Worm (Caenorhabditis elegans) whole organism, L4 larva: ENCODE results near the gene F46F5.14.

ENCODE experiments used
- F37D6.2 ChIP-seq: sonication (generic microtip); optimal IDR thresholded peaks from 2 replicates; lab custom pipeline; 2016; ENCODE audit warnings: mild to moderate bottlenecking, missing genetic modification characterization, missing compliant biosample characterization
- T26A8.4 ChIP-seq: fragments of 200-800 bp; sonication (Bioruptor generic); IDR thresholded peaks from 2 replicates; pipeline ENCODE4 v1.3.6; 2022; ENCODE audit warnings: missing genetic modification characterization, missing compliant biosample characterization
- Y5F2A.4 ChIP-seq: fragments of 200-800 bp; sonication (Bioruptor generic); optimal IDR thresholded peaks from 2 replicates; lab custom pipeline; 2018; ENCODE audit warnings: mild to moderate bottlenecking, missing genetic modification characterization, missing compliant biosample characterization
- Y75B8A.6 ChIP-seq: fragments of 200-800 bp; sonication (Bioruptor generic); IDR thresholded peaks from 2 replicates; pipeline ENCODE4 v1.3.6; 2022; ENCODE audit warnings: missing genetic modification reagents, missing genetic modification characterization, missing compliant biosample characterization
- ama-1 ChIP-seq: fragments of 150-350 bp; optimal IDR thresholded peaks from 2 replicates; lab custom pipeline; 2014; ENCODE audit warnings: inconsistent platforms, mixed read lengths
- attf-4 ChIP-seq: sonication (generic microtip); optimal IDR thresholded peaks from 3 replicates; lab custom pipeline; 2017; ENCODE audit warnings: missing biosample characterization, missing genetic modification characterization
- ceh-44 ChIP-seq: fragments of 200-800 bp; sonication (Bioruptor generic); IDR thresholded peaks from 2 replicates; pipeline ENCODE4 v1.3.6; 2022; ENCODE audit warnings: missing genetic modification reagents, missing genetic modification characterization, missing compliant biosample characterization
- ceh-82 ChIP-seq: sonication (generic microtip); optimal IDR thresholded peaks from 2 replicates; lab custom pipeline; 2017; ENCODE audit warnings: missing biosample characterization, missing genetic modification characterization
- ctbp-1 ChIP-seq: fragments of 200-800 bp; sonication (Bioruptor generic); IDR thresholded peaks from 2 replicates; pipeline ENCODE4 v1.3.6; 2022; ENCODE audit warnings: missing genetic modification reagents, missing genetic modification characterization, missing compliant biosample characterization
- daf-12 ChIP-seq: fragments of 150-350 bp; optimal IDR thresholded peaks from 2 replicates; lab custom pipeline; 2014; ENCODE audit warnings: missing biosample characterization, missing genetic modification reagents, missing genetic modification characterization
- daf-16 ChIP-seq, 3 experiments: sonication (generic microtip); optimal IDR thresholded peaks; 2 replicates each; lab custom pipeline; 2016 to 2017; ENCODE audit warnings: missing genetic modification characterization in 3 of 3, missing genetic modification reagents in 3 of 3, mild to moderate bottlenecking in 2 of 3, missing compliant biosample characterization in 2 of 3, missing biosample characterization in 1 of 3, moderate library complexity in 1 of 3
- daf-8 ChIP-seq: fragments of 200-800 bp; sonication (Bioruptor generic); IDR thresholded peaks from 2 replicates; pipeline ENCODE4 v1.3.6; 2022; ENCODE audit warnings: missing genetic modification characterization, missing compliant biosample characterization
- dpl-1 ChIP-seq: fragments of 150-350 bp; optimal IDR thresholded peaks from 2 replicates; lab custom pipeline; 2014; ENCODE audit warnings: missing biosample characterization, missing genetic modification reagents, missing genetic modification characterization
- duxl-1 ChIP-seq: sonication (generic microtip); optimal IDR thresholded peaks from 2 replicates; lab custom pipeline; 2016; ENCODE audit warnings: mild to moderate bottlenecking, missing genetic modification characterization, moderate library complexity, missing compliant biosample characterization; ENCODE audit not compliant: poor library complexity
- egl-27 ChIP-seq: sonication (generic microtip); optimal IDR thresholded peaks from 3 replicates; lab custom pipeline; 2017; ENCODE audit warnings: missing biosample characterization, missing genetic modification reagents, missing genetic modification characterization
- egl-43 ChIP-seq: fragments of 200-800 bp; sonication (Bioruptor generic); IDR thresholded peaks from 2 replicates; pipeline ENCODE4 v1.3.6; 2022; ENCODE audit warnings: missing genetic modification reagents, missing genetic modification characterization, missing compliant biosample characterization
- gei-8 ChIP-seq: fragments of 200-800 bp; sonication (Bioruptor generic); optimal IDR thresholded peaks from 2 replicates; lab custom pipeline; 2018; ENCODE audit warnings: mild to moderate bottlenecking, missing genetic modification characterization, missing compliant biosample characterization
- hlh-11 ChIP-seq: fragments of 200-800 bp; sonication (Bioruptor generic); optimal IDR thresholded peaks from 2 replicates; lab custom pipeline; 2018; ENCODE audit warnings: mild to moderate bottlenecking, missing genetic modification characterization, missing compliant biosample characterization
- hlh-30 ChIP-seq: sonication (generic microtip); optimal IDR thresholded peaks from 2 replicates; lab custom pipeline; 2017; ENCODE audit warnings: antibody characterized with exemption, mild to moderate bottlenecking, missing genetic modification characterization, missing compliant biosample characterization; ENCODE audit not compliant: insufficient read depth
- lim-7 ChIP-seq: fragments of 200-800 bp; sonication (Bioruptor generic); IDR thresholded peaks from 2 replicates; pipeline ENCODE4 v1.3.6; 2022; ENCODE audit warnings: missing genetic modification characterization, missing compliant biosample characterization
- lin-1 ChIP-seq: fragments of 200-800 bp; sonication (Bioruptor generic); IDR thresholded peaks from 2 replicates; pipeline ENCODE4 v1.3.6; 2022; ENCODE audit warnings: missing genetic modification reagents, missing genetic modification characterization, missing compliant biosample characterization
- lin-15B ChIP-seq: fragments of 150-350 bp; sonication (generic microtip); optimal IDR thresholded peaks from 3 replicates; lab custom pipeline; 2014; ENCODE audit warnings: missing biosample characterization, missing genetic modification characterization
- lin-39 ChIP-seq: fragments of 150-350 bp; optimal IDR thresholded peaks from 2 replicates; lab custom pipeline; 2014; ENCODE audit warnings: missing biosample characterization, missing genetic modification reagents, missing genetic modification characterization
- lir-3 ChIP-seq: sonication (generic microtip); optimal IDR thresholded peaks from 2 replicates; lab custom pipeline; 2016; ENCODE audit warnings: mild to moderate bottlenecking, missing genetic modification characterization, missing compliant biosample characterization
- madf-5 ChIP-seq, 2 experiments: fragments of 200-800 bp; sonication (Bioruptor generic); IDR thresholded peaks; 2 replicates each; pipeline ENCODE4 v1.3.6; 2022; ENCODE audit warnings: missing compliant biosample characterization in 2 of 2, missing genetic modification characterization in 2 of 2
- mdt-29 ChIP-seq: fragments of 200-800 bp; sonication (Bioruptor generic); IDR thresholded peaks from 2 replicates; pipeline ENCODE4 v1.3.6; 2022; ENCODE audit warnings: missing genetic modification reagents, missing genetic modification characterization, missing compliant biosample characterization
- mep-1 ChIP-seq: fragments of 150-350 bp; sonication (generic microtip); optimal IDR thresholded peaks from 3 replicates; lab custom pipeline; 2014; ENCODE audit warnings: missing biosample characterization, missing genetic modification characterization
- mxl-2 ChIP-seq: fragments of 200-800 bp; sonication (Bioruptor generic); conservative IDR thresholded peaks from 2 replicates; pipeline ENCODE4 v1.3.6; 2022; ENCODE audit warnings: missing genetic modification reagents, missing genetic modification characterization, missing compliant biosample characterization
- mxl-3 ChIP-seq: fragments of 200-800 bp; sonication (Bioruptor generic); optimal IDR thresholded peaks from 2 replicates; lab custom pipeline; 2018; ENCODE audit warnings: mild to moderate bottlenecking, missing genetic modification characterization, missing compliant biosample characterization
- nhr-102 ChIP-seq: sonication (generic microtip); optimal IDR thresholded peaks from 2 replicates; lab custom pipeline; 2016; ENCODE audit warnings: mild to moderate bottlenecking, missing genetic modification characterization, moderate library complexity, missing compliant biosample characterization
- nhr-11 ChIP-seq: fragments of 150-350 bp; optimal IDR thresholded peaks from 2 replicates; lab custom pipeline; 2014; ENCODE audit warnings: missing biosample characterization, missing genetic modification characterization
- nhr-76 ChIP-seq: fragments of 150-350 bp; optimal IDR thresholded peaks from 2 replicates; lab custom pipeline; 2014; ENCODE audit warnings: missing biosample characterization, missing genetic modification characterization
- nhr-77 ChIP-seq: fragments of 150-350 bp; optimal IDR thresholded peaks from 2 replicates; lab custom pipeline; 2014; ENCODE audit warnings: missing biosample characterization, missing genetic modification characterization
- pqm-1 ChIP-seq: sonication (generic microtip); optimal IDR thresholded peaks from 2 replicates; lab custom pipeline; 2017; ENCODE audit warnings: missing biosample characterization, missing genetic modification characterization
- snpc-1.2 ChIP-seq: fragments of 200-800 bp; sonication (Bioruptor generic); IDR thresholded peaks from 2 replicates; pipeline ENCODE4 v1.3.6; 2022; ENCODE audit warnings: missing genetic modification reagents, missing genetic modification characterization, missing compliant biosample characterization
- snpc-4 ChIP-seq: fragments of 150-350 bp; optimal IDR thresholded peaks from 2 replicates; lab custom pipeline; 2014; ENCODE audit warnings: missing biosample characterization, missing genetic modification characterization
- spr-1 ChIP-seq: sonication (generic microtip); optimal IDR thresholded peaks from 2 replicates; lab custom pipeline; 2016; ENCODE audit warnings: mild to moderate bottlenecking, missing genetic modification characterization, missing compliant biosample characterization
- spr-3 ChIP-seq: fragments of 200-800 bp; sonication (Bioruptor generic); optimal IDR thresholded peaks from 2 replicates; lab custom pipeline; 2018; ENCODE audit warnings: mild to moderate bottlenecking, missing genetic modification characterization, missing compliant biosample characterization
- tag-97 ChIP-seq: fragments of 200-800 bp; sonication (Bioruptor generic); IDR thresholded peaks from 2 replicates; pipeline ENCODE4 v1.3.6; 2022; ENCODE audit warnings: missing genetic modification characterization, missing compliant biosample characterization
- unc-130 ChIP-seq: sonication (generic microtip); optimal IDR thresholded peaks from 2 replicates; lab custom pipeline; 2016; ENCODE audit warnings: missing genetic modification reagents, missing genetic modification characterization, missing compliant biosample characterization
- unc-39 ChIP-seq: sonication (generic microtip); optimal IDR thresholded peaks from 2 replicates; lab custom pipeline; 2017; ENCODE audit warnings: missing biosample characterization, missing genetic modification characterization
- unc-62 ChIP-seq, 3 experiments: fragments of 150-350 bp in 1 of 3; sonication (generic microtip); optimal IDR thresholded peaks in 2 of 3; peaks in 1 of 3; 1 replicate in 1 of 3; 2 replicates in 2 of 3; lab custom pipeline; 2014 to 2017; ENCODE audit warnings: missing biosample characterization in 3 of 3, missing genetic modification characterization in 3 of 3, missing genetic modification reagents in 3 of 3, missing genotype in 1 of 3
- vab-7 ChIP-seq: fragments of 200-800 bp; sonication (Bioruptor generic); IDR thresholded peaks from 2 replicates; pipeline ENCODE4 v1.3.6; 2022; ENCODE audit warnings: missing genetic modification reagents, missing genetic modification characterization, missing compliant biosample characterization
- zag-1 ChIP-seq: fragments of 150-350 bp; optimal IDR thresholded peaks from 2 replicates; lab custom pipeline; 2014; ENCODE audit warnings: missing biosample characterization, missing genetic modification characterization
- zfp-3 ChIP-seq: fragments of 200-800 bp; sonication (Bioruptor generic); conservative IDR thresholded peaks from 2 replicates; pipeline ENCODE4 v1.3.6; 2022; ENCODE audit warnings: missing genetic modification reagents, missing genetic modification characterization, missing compliant biosample characterization
- zip-11 ChIP-seq: fragments of 200-800 bp; sonication (Bioruptor generic); IDR thresholded peaks from 2 replicates; pipeline ENCODE4 v1.3.6; 2022; ENCODE audit warnings: missing genetic modification characterization, missing compliant biosample characterization
- zip-2 ChIP-seq: fragments of 150-350 bp; optimal IDR thresholded peaks from 2 replicates; lab custom pipeline; 2014; ENCODE audit warnings: missing biosample characterization, missing genetic modification characterization

Gene F46F5.14

DNA sequence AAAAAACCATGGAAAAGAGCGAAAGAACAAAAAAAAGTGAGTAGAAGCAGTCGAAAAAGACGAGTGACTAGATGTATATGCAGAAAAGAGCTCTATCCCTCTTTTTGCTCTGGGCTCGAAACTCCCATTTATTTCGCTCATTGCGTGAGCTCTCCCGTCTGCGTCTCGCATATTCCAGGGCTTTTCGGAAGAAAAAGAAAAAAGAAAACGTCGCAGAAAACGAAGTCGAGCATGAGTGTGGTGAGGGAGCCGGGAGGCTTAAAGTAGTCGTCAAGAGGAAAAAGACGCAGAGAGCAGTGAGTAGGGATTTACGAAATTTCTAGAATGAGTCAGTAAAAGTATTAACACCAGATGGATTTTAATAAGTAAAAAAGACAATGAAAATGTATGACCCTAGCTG lies 40.0 kb upstream of the F46F5.14 start (continued):
- TF ChIP-seq Y75B8A.6 (GFP tag; lab: Robert Waterston, UW) (no peak), lin-1 (no peak), madf-5 (GFP tag; IDR thresholded peaks at IDR 0.05; lab: Robert Waterston, UW) (no peak), lir-3 (tag; lab: Kevin White, UChicago) (no peak), mxl-2 (GFP tag; lab: Robert Waterston, UW) (no peak), ctbp-1 (peak; percentile 56; the same call in 1 of the 2 replicates), lin-39 (tag; lab: Kevin White, UChicago) (no peak), mep-1 (tag; lab: Kevin White, UChicago) (peak; percentile 51), zip-2 (no peak), gei-8 (GFP tag; lab: Kevin White, UChicago) (no peak), snpc-1.2 (GFP tag; lab: Robert Waterston, UW) (no peak), F37D6.2 (tag; lab: Kevin White, UChicago) (peak; percentile 43), daf-16 (GFP tag; optimal IDR thresholded peaks at IDR 0.05; lab: Kevin White, UChicago) (no peak), daf-16 (tag; optimal IDR thresholded peaks at IDR 0.05; lab: Kevin White, UChicago) (no peak), zip-11 (GFP tag; lab: Robert Waterston, UW) (no peak), pqm-1 (tag; lab: Kevin White, UChicago) (no peak), duxl-1 (tag; lab: Kevin White, UChicago) (no peak), zag-1 (tag; lab: Kevin White, UChicago) (no peak), snpc-4 (tag; lab: Kevin White, UChicago) (no peak), nhr-102 (no peak), egl-27 (no peak), hlh-30 (tag; lab: Kevin White, UChicago) (peak; percentile 18), lim-7 (GFP tag; lab: Robert Waterston, UW) (no peak), ceh-82 (tag; lab: Kevin White, UChicago) (no peak), nhr-77 (tag; lab: Kevin White, UChicago) (no peak), zfp-3 (GFP tag; lab: Robert Waterston, UW) (no peak), tag-97 (no peak), egl-43 (no peak), spr-3 (GFP tag; lab: Kevin White, UChicago) (no peak), hlh-11 (no peak), lin-15B (tag; lab: Kevin White, UChicago) (no peak), dpl-1 (GFP tag; lab: Kevin White, UChicago) (no peak), daf-12 (tag; lab: Kevin White, UChicago) (no peak), unc-39 (tag; lab: Kevin White, UChicago) (no peak), ama-1 (lab: Kevin White, UChicago) (no peak), nhr-11 (tag; lab: Kevin White, UChicago) (peak; percentile 30), mdt-29 (no peak), T26A8.4 (GFP tag; lab: Robert Waterston, UW) (no peak), nhr-76 (no peak), ceh-44 (no peak), attf-4 (no peak), unc-130 (GFP tag; lab: Kevin White, UChicago) (no peak), unc-62 (GFP tag; optimal IDR thresholded peaks at IDR 0.05 in 1 of 2; lab: Kevin White, UChicago) (peak in 1 of 2 experiments; percentile 73), unc-62 (tag; optimal IDR thresholded peaks at IDR 0.05; lab: Kevin White, UChicago) (no peak), Y5F2A.4 (GFP tag; lab: Kevin White, UChicago) (no peak), spr-1 (tag; lab: Kevin White, UChicago) (no peak), daf-8 (GFP tag; lab: Robert Waterston, UW) (no peak), vab-7 (GFP tag; lab: Robert Waterston, UW) (no peak), mxl-3 (GFP tag; lab: Kevin White, UChicago) (no peak)
